Worm (Caenorhabditis elegans): Measurements from ENCODE around the gene bgnt-1.2.

Gene bgnt-1.2

ce11 chrV:2153274-2153673 lies 34.8 kb upstream of the bgnt-1.2 start, which contains the start of gene srbc-23:
TSS of gene srbc-23 (plus strand) at chrV:2153574.
- TF ChIP-seq unc-55 (GFP tag; optimal IDR thresholded peaks at IDR 0.05) = no peak
- no peak for TF ChIP-seq unc-62 (GFP tag; optimal IDR thresholded peaks at IDR 0.05)
- no peak for TF ChIP-seq C34F6.9 (tag; optimal IDR thresholded peaks at IDR 0.05)
- no peak for TF ChIP-seq ztf-1 (GFP tag; conservative IDR thresholded peaks at IDR 0.05)
- no peak for TF ChIP-seq skn-1 (tag; optimal IDR thresholded peaks at IDR 0.05)
- no peak for TF ChIP-seq lin-39 (tag; optimal IDR thresholded peaks at IDR 0.05)

ce11 chrV:2151458-2151857 lies 33.0 kb upstream of the bgnt-1.2 start, which contains the start of gene srbc-24:
TSS of gene srbc-24 (plus strand) at chrV:2151758.
- TF ChIP-seq blmp-1 (tag; optimal IDR thresholded peaks at IDR 0.05; ENCODE audit: insufficient read depth) (no peak), nhr-12 (tag; optimal IDR thresholded peaks at IDR 0.05) (no peak), crh-2 (tag; optimal IDR thresholded peaks at IDR 0.05) (no peak), sem-4 (tag; optimal IDR thresholded peaks at IDR 0.05) (no peak), unc-55 (GFP tag; optimal IDR thresholded peaks at IDR 0.05) (no peak), egl-27 (tag; optimal IDR thresholded peaks at IDR 0.05) (no peak), fos-1 (tag; optimal IDR thresholded peaks at IDR 0.05) (no peak), F13H6.1 (tag; optimal IDR thresholded peaks at IDR 0.05) (no peak), C34F6.9 (tag; optimal IDR thresholded peaks at IDR 0.05) (no peak), nhr-25 (tag; optimal IDR thresholded peaks at IDR 0.05) (no peak), lsy-2 (tag; optimal IDR thresholded peaks at IDR 0.05) (no peak), ztf-4 (tag; optimal IDR thresholded peaks at IDR 0.05) (no peak), nhr-21 (tag; optimal IDR thresholded peaks at IDR 0.05) (no peak)

DNA sequence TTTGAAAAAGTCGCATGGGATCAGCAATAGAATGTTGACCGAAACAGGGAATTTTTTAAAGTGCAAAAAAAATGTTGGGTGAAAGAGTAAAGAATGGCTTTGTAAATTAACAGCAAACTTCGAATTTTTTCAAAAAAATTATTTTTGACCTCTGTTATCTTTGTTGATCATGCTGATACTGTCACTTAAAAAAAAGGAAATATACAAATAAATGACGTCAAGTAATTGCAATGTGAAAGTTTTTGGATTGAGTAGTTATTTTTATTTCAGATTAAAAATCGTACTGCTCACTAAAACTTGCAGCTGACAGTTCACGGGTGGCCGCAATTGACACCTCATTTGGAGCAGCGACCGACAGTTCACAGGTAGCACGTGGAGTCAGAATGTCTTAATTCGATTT lies 32.4 kb upstream of the bgnt-1.2 start, which contains the start of gene C45H4.13:
C45H4.13 (minus strand) TSS at position 101 of the 400 bp plus-strand sequence.
- TF ChIP-seq sma-3 (GFP tag; optimal IDR thresholded peaks at IDR 0.05) (no peak), nhr-10 (tag; optimal IDR thresholded peaks at IDR 0.05) (no peak), nhr-11 (tag; optimal IDR thresholded peaks at IDR 0.05) (no peak), aly-2 (tag; optimal IDR thresholded peaks at IDR 0.05) (no peak), lin-39 (tag; optimal IDR thresholded peaks at IDR 0.05) (no peak), peb-1 (tag; optimal IDR thresholded peaks at IDR 0.05) (no peak), lin-11 (tag; optimal IDR thresholded peaks at IDR 0.05) (no peak), elt-1 (tag; optimal IDR thresholded peaks at IDR 0.05) (no peak), mdl-1 (tag; optimal IDR thresholded peaks at IDR 0.05) (no peak)

DNA sequence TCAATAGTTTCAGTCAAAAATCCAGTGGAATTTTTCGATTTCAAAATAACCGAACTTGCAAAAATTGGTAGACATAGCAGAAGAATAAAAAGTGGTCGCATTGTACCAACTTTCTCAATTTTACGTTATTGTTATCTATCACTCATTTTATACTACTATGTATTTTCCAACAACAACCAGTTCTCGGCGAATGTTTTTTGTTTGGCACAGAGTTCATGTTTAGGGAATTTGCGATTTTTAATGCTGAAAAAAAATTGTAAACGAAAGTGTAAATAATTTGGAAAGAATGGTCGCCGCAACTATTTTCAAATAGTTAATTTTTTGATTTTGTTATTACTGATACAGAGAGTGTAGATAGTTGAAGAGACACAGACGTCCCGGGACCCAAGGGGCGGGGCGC lies 31.0 kb upstream of the bgnt-1.2 start, which contains the start of gene C45H4.21:
C45H4.21 (minus strand) TSS at position 101 of the 400 bp plus-strand sequence.
- no peak for TF ChIP-seq skn-1 (tag; optimal IDR thresholded peaks at IDR 0.05)
- no peak for TF ChIP-seq nhr-237 (tag; optimal IDR thresholded peaks at IDR 0.05)
- no peak for TF ChIP-seq mbf-1 (tag; optimal IDR thresholded peaks at IDR 0.05)
- no peak for TF ChIP-seq sma-3 (GFP tag; optimal IDR thresholded peaks at IDR 0.05)
- no peak for TF ChIP-seq aly-2 (tag; optimal IDR thresholded peaks at IDR 0.05)
- no peak for TF ChIP-seq ZK546.5 (tag; optimal IDR thresholded peaks at IDR 0.05)
- TF ChIP-seq lin-39 (tag; optimal IDR thresholded peaks at IDR 0.05) = no peak
- TF ChIP-seq peb-1 (tag; optimal IDR thresholded peaks at IDR 0.05) = no peak
- no peak for TF ChIP-seq snpc-4 (tag; optimal IDR thresholded peaks at IDR 0.05)
- TF ChIP-seq Y55F3AM.14 (GFP tag; optimal IDR thresholded peaks at IDR 0.05) = no peak
- TF ChIP-seq blmp-1 (tag; optimal IDR thresholded peaks at IDR 0.05; ENCODE audit: insufficient read depth) = no peak
- no peak for TF ChIP-seq mdl-1 (tag; optimal IDR thresholded peaks at IDR 0.05)
- no peak for TF ChIP-seq ztf-1 (GFP tag; conservative IDR thresholded peaks at IDR 0.05)

ce11 chrV:2146795-2147194 lies 28.3 kb upstream of the bgnt-1.2 start, which contains the start of gene srbc-20:
TSS of gene srbc-20 (plus strand) at chrV:2147095.
- TF ChIP-seq dmd-4 (tag; optimal IDR thresholded peaks at IDR 0.05) (no peak), elt-3 (tag; optimal IDR thresholded peaks at IDR 0.05) (no peak), blmp-1 (tag; optimal IDR thresholded peaks at IDR 0.05; ENCODE audit: insufficient read depth) (no peak), ztf-11 (tag; optimal IDR thresholded peaks at IDR 0.05) (no peak), Y55F3AM.14 (GFP tag; optimal IDR thresholded peaks at IDR 0.05) (no peak), nhr-11 (tag; optimal IDR thresholded peaks at IDR 0.05) (no peak)

DNA sequence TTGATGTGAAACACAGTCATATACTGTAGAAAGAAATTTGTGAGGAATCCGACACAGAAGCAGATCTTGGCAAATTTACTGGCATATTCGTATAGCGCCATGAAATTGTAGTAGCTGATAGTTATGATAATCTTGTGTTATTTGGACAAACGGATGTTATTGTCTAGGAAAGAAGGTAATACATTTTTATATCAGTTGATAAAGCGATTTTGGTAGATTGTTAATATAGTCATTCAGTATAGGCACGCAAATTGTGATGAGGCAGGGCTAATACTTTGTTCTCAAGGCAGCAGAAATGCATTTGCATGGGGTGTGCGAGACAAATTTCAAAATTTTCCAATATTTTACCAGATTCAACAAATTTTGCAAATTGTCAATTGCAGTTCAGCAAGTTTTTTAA lies 27.6 kb upstream of the bgnt-1.2 start, which contains the start of gene str-52:
str-52 (minus strand) TSS at position 101 of the 400 bp plus-strand sequence.
- TF ChIP-seq sma-9 (GFP tag; optimal IDR thresholded peaks at IDR 0.05) (no peak), sma-9 (tag; optimal IDR thresholded peaks at IDR 0.05) (no peak), ztf-11 (tag; optimal IDR thresholded peaks at IDR 0.05) (no peak), nhr-129 (tag; optimal IDR thresholded peaks at IDR 0.05) (no peak), nhr-77 (tag; optimal IDR thresholded peaks at IDR 0.05) (no peak), lsy-2 (tag; optimal IDR thresholded peaks at IDR 0.05) (no peak), sma-3 (GFP tag; optimal IDR thresholded peaks at IDR 0.05) (no peak), peb-1 (tag; optimal IDR thresholded peaks at IDR 0.05) (no peak), unc-62 (GFP tag; optimal IDR thresholded peaks at IDR 0.05) (no peak), nhr-21 (tag; optimal IDR thresholded peaks at IDR 0.05) (no peak), unc-55 (GFP tag; optimal IDR thresholded peaks at IDR 0.05) (no peak), ama-1 (optimal IDR thresholded peaks at IDR 0.05) (no peak), mab-5 (tag; optimal IDR thresholded peaks at IDR 0.05) (no peak), nhr-6 (tag; optimal IDR thresholded peaks at IDR 0.05) (no peak), skn-1 (tag; optimal IDR thresholded peaks at IDR 0.05) (no peak), F13H6.1 (tag; optimal IDR thresholded peaks at IDR 0.05) (no peak)
